Fruit fly (Drosophila melanogaster): Measurements from ENCODE around the gene ear.

The ear gene

DNA sequence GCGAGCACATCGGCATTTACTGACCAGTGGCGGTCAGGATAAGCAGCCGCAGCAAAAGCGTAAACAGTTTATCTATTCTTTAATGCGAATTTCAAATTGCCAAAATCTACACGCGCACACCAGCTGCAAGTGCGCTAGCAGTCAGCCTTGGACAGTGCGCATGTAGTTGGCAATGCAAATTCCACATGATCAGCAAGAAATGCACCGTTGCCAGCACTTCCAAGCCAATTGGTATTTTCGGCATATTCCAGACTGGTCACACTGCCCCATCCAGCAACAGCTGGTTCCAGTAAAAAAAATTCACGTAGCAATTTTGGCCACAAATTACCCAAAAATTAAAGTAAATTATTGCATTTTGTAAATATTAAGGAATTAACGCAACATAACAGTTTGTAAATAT lies 32.8 kb upstream of the ear start (continued):
- no peak for TF ChIP-seq CG17912 (GFP tag; optimal IDR thresholded peaks at IDR 0.05)
- TF ChIP-seq tin (GFP tag; optimal IDR thresholded peaks at IDR 0.05), result no peak
- no peak for TF ChIP-seq CG15696 (tag; optimal IDR thresholded peaks at IDR 0.05)
- TF ChIP-seq dysf (GFP tag; IDR thresholded peaks at IDR 0.05), result no peak
- TF ChIP-seq fd64A (GFP tag; optimal IDR thresholded peaks at IDR 0.05), result no peak
- TF ChIP-seq crp (GFP tag; optimal IDR thresholded peaks at IDR 0.05), result peak; percentile 78 to 96
- TF ChIP-seq zen2 (GFP tag; IDR thresholded peaks at IDR 0.05; ENCODE audit: partially characterized antibody), result no peak
- no peak for TF ChIP-seq CG43689 (GFP tag; IDR thresholded peaks at IDR 0.05)
- TF ChIP-seq Sox100B (GFP tag; optimal IDR thresholded peaks at IDR 0.05), result no peak
- no peak for TF ChIP-seq Atf6 (GFP tag; IDR thresholded peaks at IDR 0.05)
- TF ChIP-seq lola (GFP tag; optimal IDR thresholded peaks at IDR 0.05), result no peak
- TF ChIP-seq ttk (GFP tag; IDR thresholded peaks at IDR 0.05), result no peak
- TF ChIP-seq rib (GFP tag; IDR thresholded peaks at IDR 0.05), result no peak
- TF ChIP-seq CG9797 (GFP tag; optimal IDR thresholded peaks at IDR 0.05), result peak; percentile 95
- peak; percentile 50 for TF ChIP-seq CG11504 (tag; optimal IDR thresholded peaks at IDR 0.05)
- peak; percentile 65 for TF ChIP-seq nmo (GFP tag; optimal IDR thresholded peaks at IDR 0.05)
- no peak for TF ChIP-seq tup (GFP tag; optimal IDR thresholded peaks at IDR 0.05)
- TF ChIP-seq CG12104 (GFP tag; optimal IDR thresholded peaks at IDR 0.05), result no peak
- TF ChIP-seq Hey (tag; optimal IDR thresholded peaks at IDR 0.05), result no peak
- TF ChIP-seq dimm (GFP tag; IDR thresholded peaks at IDR 0.05), result no peak
- no peak for TF ChIP-seq Doc3 (GFP tag; IDR thresholded peaks at IDR 0.05; ENCODE audit: partially characterized antibody)
- no peak for TF ChIP-seq CG3726 (GFP tag; IDR thresholded peaks at IDR 0.05)
- no peak for TF ChIP-seq hth (optimal IDR thresholded peaks at IDR 0.05)
- TF ChIP-seq HLHmδ (GFP tag; optimal IDR thresholded peaks at IDR 0.05), result peak; percentile 16
- TF ChIP-seq E2f1 (GFP tag; IDR thresholded peaks at IDR 0.05), result no peak
- TF ChIP-seq YL-1 (GFP tag; optimal IDR thresholded peaks at IDR 0.05), result peak; percentile 49
- TF ChIP-seq CG12769 (tag; optimal IDR thresholded peaks at IDR 0.05), result peak; percentile 31
- no peak for TF ChIP-seq D19B (GFP tag; optimal IDR thresholded peaks at IDR 0.05)
- TF ChIP-seq CG17385 (GFP tag; optimal IDR thresholded peaks at IDR 0.05), result no peak
- peak; percentile 64 for TF ChIP-seq trem (tag; optimal IDR thresholded peaks at IDR 0.05)
- TF ChIP-seq Bteb2 (GFP tag; optimal IDR thresholded peaks at IDR 0.05), result no peak
- peak; percentile 56 for TF ChIP-seq BEAF-32 (GFP tag; optimal IDR thresholded peaks at IDR 0.05)
- no peak for TF ChIP-seq CG10654 (GFP tag; optimal IDR thresholded peaks at IDR 0.05)
- TF ChIP-seq CG6765 (GFP tag; optimal IDR thresholded peaks at IDR 0.05), result no peak
- peak; percentile 77 for TF ChIP-seq HmgD (GFP tag; optimal IDR thresholded peaks at IDR 0.05)
- TF ChIP-seq CG3163 (GFP tag; optimal IDR thresholded peaks at IDR 0.05), result peak; percentile 27
- TF ChIP-seq Nf-YB (GFP tag; optimal IDR thresholded peaks at IDR 0.05), result no peak
- TF ChIP-seq lab (GFP tag; optimal IDR thresholded peaks at IDR 0.05), result no peak
- TF ChIP-seq psq (GFP tag; optimal IDR thresholded peaks at IDR 0.05), result no peak
- no peak for TF ChIP-seq NC2β (GFP tag; optimal IDR thresholded peaks at IDR 0.05)
- TF ChIP-seq CG9876 (GFP tag; optimal IDR thresholded peaks at IDR 0.05), result no peak
- TF ChIP-seq Elba2 (GFP tag; optimal IDR thresholded peaks at IDR 0.05), result peak; percentile 88
- TF ChIP-seq Ada2b (GFP tag; IDR thresholded peaks at IDR 0.05), result no peak
- peak; percentile 5 for TF ChIP-seq p53 (GFP tag; optimal IDR thresholded peaks at IDR 0.05)
- TF ChIP-seq btn (GFP tag; optimal IDR thresholded peaks at IDR 0.05), result no peak
- TF ChIP-seq ranshi (GFP tag; IDR thresholded peaks at IDR 0.05), result no peak
- TF ChIP-seq NK7.1 (GFP tag; optimal IDR thresholded peaks at IDR 0.05), result no peak
- no peak for TF ChIP-seq CG17359 (tag; optimal IDR thresholded peaks at IDR 0.05)
- peak; percentile 97 for TF ChIP-seq gfzf (GFP tag; optimal IDR thresholded peaks at IDR 0.05)
- peak; percentile 33 for TF ChIP-seq oc (tag; optimal IDR thresholded peaks at IDR 0.05)
- TF ChIP-seq exex (tag; optimal IDR thresholded peaks at IDR 0.05), result no peak
